Worm (Caenorhabditis elegans) whole organism, L1 larva: Measurements from ENCODE around the gene F32D8.12.

Experiments used
- C04F5.9 ChIP-seq: sonication (generic microtip); optimal IDR thresholded peaks from 2 replicates; lab custom pipeline; 2016; ENCODE audit warnings: missing genetic modification characterization, missing compliant biosample characterization
- C16A3.4 ChIP-seq: fragments of 150-350 bp; optimal IDR thresholded peaks from 2 replicates; lab custom pipeline; 2014; ENCODE audit warnings: missing biosample characterization, missing genetic modification characterization
- F16B12.6 ChIP-seq: fragments of 150-350 bp; optimal IDR thresholded peaks from 2 replicates; lab custom pipeline; 2014; ENCODE audit warnings: missing biosample characterization, missing genetic modification characterization
- Y116A8C.19 ChIP-seq: sonication (generic microtip); optimal IDR thresholded peaks from 2 replicates; lab custom pipeline; 2016; ENCODE audit warnings: missing compliant biosample characterization, missing genetic modification characterization, borderline replicate concordance
- aha-1 ChIP-seq: fragments of 150-350 bp; optimal IDR thresholded peaks from 2 replicates; lab custom pipeline; 2014; ENCODE audit warnings: missing biosample characterization, missing genetic modification characterization
- aly-2 ChIP-seq: fragments of 150-350 bp; optimal IDR thresholded peaks from 2 replicates; lab custom pipeline; 2014; ENCODE audit warnings: missing biosample characterization, missing genetic modification characterization
- ama-1 ChIP-seq: fragments of 150-350 bp; optimal IDR thresholded peaks from 2 replicates; lab custom pipeline; 2014
- blmp-1 ChIP-seq: fragments of 150-350 bp; optimal IDR thresholded peaks from 2 replicates; lab custom pipeline; 2014; ENCODE audit warnings: missing biosample characterization, missing genetic modification characterization
- ceh-8 ChIP-seq: fragments of 200-800 bp; sonication (Bioruptor generic); optimal IDR thresholded peaks from 2 replicates; lab custom pipeline; 2018; ENCODE audit warnings: mild to moderate bottlenecking, missing genetic modification characterization, moderate library complexity, missing compliant biosample characterization
- ceh-82 ChIP-seq, 3 experiments: fragments of 150-350 bp in 1 of 3; sonication (generic microtip) in 2 of 3; optimal IDR thresholded peaks; 2 replicates each; lab custom pipeline; 2014 to 2017; ENCODE audit warnings: missing biosample characterization in 3 of 3, missing genetic modification characterization in 3 of 3
- ceh-90 ChIP-seq: sonication (generic microtip); optimal IDR thresholded peaks from 2 replicates; lab custom pipeline; 2016; ENCODE audit warnings: missing genetic modification characterization, missing compliant biosample characterization
- dpl-1 ChIP-seq, 3 experiments: fragments of 150-350 bp in 2 of 3; sonication (generic microtip) in 1 of 3; optimal IDR thresholded peaks; 2 replicates each; lab custom pipeline; 2014 to 2017; ENCODE audit warnings: missing biosample characterization in 3 of 3, missing genetic modification characterization in 3 of 3, missing genetic modification reagents in 3 of 3
- efl-1 ChIP-seq, 4 experiments: fragments of 150-350 bp; optimal IDR thresholded peaks in 3 of 4; peaks in 1 of 4; 1 replicate in 1 of 4; 2 replicates in 3 of 4; lab custom pipeline; 2014; ENCODE audit warnings: missing biosample characterization in 2 of 4, missing genetic modification characterization in 2 of 4, missing genetic modification reagents in 2 of 4
- elt-2 ChIP-seq: sonication (generic microtip); optimal IDR thresholded peaks from 2 replicates; lab custom pipeline; 2016; ENCODE audit warnings: missing genetic modification characterization, mild to moderate bottlenecking, inconsistent platforms, missing compliant biosample characterization, missing genetic modification reagents
- fkh-8 ChIP-seq: sonication (generic microtip); optimal IDR thresholded peaks from 2 replicates; lab custom pipeline; 2016; ENCODE audit warnings: mild to moderate bottlenecking, missing genetic modification characterization, missing compliant biosample characterization
- fos-1 ChIP-seq: fragments of 150-350 bp; optimal IDR thresholded peaks from 2 replicates; lab custom pipeline; 2014; ENCODE audit warnings: missing biosample characterization, missing genetic modification characterization
- grh-1 ChIP-seq: fragments of 200-800 bp; sonication (Bioruptor generic); IDR thresholded peaks from 2 replicates; pipeline ENCODE4 v1.3.6; 2022; ENCODE audit warnings: missing genetic modification reagents, missing genetic modification characterization, missing compliant biosample characterization
- hlh-17 ChIP-seq: fragments of 200-800 bp; sonication (Bioruptor generic); optimal IDR thresholded peaks from 2 replicates; lab custom pipeline; 2018; ENCODE audit warnings: missing genetic modification characterization, mild to moderate bottlenecking, missing compliant biosample characterization, moderate library complexity, borderline replicate concordance
- hlh-4 ChIP-seq: sonication (generic microtip); optimal IDR thresholded peaks from 2 replicates; lab custom pipeline; 2016; ENCODE audit warnings: mild to moderate bottlenecking, missing genetic modification characterization, missing compliant biosample characterization
- hpl-2 ChIP-seq: fragments of 150-350 bp; optimal IDR thresholded peaks from 2 replicates; lab custom pipeline; 2014; ENCODE audit warnings: missing biosample characterization, missing genetic modification reagents, missing genetic modification characterization
- irx-1 ChIP-seq: sonication (generic microtip); optimal IDR thresholded peaks from 2 replicates; lab custom pipeline; 2016; ENCODE audit warnings: missing genetic modification characterization, missing compliant biosample characterization
- jun-1 ChIP-seq: fragments of 150-350 bp; optimal IDR thresholded peaks from 2 replicates; lab custom pipeline; 2014; ENCODE audit warnings: missing biosample characterization, missing genetic modification reagents, missing genetic modification characterization
- lin-14 ChIP-seq: fragments of 200-800 bp; sonication (Bioruptor generic); optimal IDR thresholded peaks from 2 replicates; lab custom pipeline; 2018; ENCODE audit warnings: mild to moderate bottlenecking, missing genetic modification characterization, moderate library complexity, missing compliant biosample characterization
- lsy-2 ChIP-seq, 2 experiments: fragments of 150-350 bp; optimal IDR thresholded peaks; 2 replicates each; lab custom pipeline; 2014; ENCODE audit warnings: missing biosample characterization in 2 of 2, missing genetic modification characterization in 2 of 2
- mdl-1 ChIP-seq, 2 experiments: fragments of 150-350 bp; optimal IDR thresholded peaks; 2 replicates each; lab custom pipeline; 2014 to 2017; ENCODE audit warnings: missing biosample characterization in 2 of 2, missing genetic modification characterization in 2 of 2, inconsistent platforms in 1 of 2
- mef-2 ChIP-seq: fragments of 150-350 bp; optimal IDR thresholded peaks from 2 replicates; lab custom pipeline; 2014; ENCODE audit warnings: missing biosample characterization, missing genetic modification characterization
- mep-1 ChIP-seq: fragments of 150-350 bp; optimal IDR thresholded peaks from 2 replicates; lab custom pipeline; 2014; ENCODE audit warnings: missing biosample characterization, missing genetic modification characterization
- nhr-19 ChIP-seq: fragments of 200-800 bp; sonication (Bioruptor generic); conservative IDR thresholded peaks from 2 replicates; pipeline ENCODE4 v1.3.6; 2022; ENCODE audit warnings: missing genetic modification characterization, missing compliant biosample characterization
- nhr-20 ChIP-seq: sonication (generic microtip); optimal IDR thresholded peaks from 2 replicates; lab custom pipeline; 2016; ENCODE audit warnings: mild to moderate bottlenecking, missing genetic modification characterization, missing compliant biosample characterization
- nhr-71 ChIP-seq: sonication (generic microtip); optimal IDR thresholded peaks from 2 replicates; lab custom pipeline; 2016; ENCODE audit warnings: mild to moderate bottlenecking, missing genetic modification characterization, moderate library complexity, missing compliant biosample characterization
- nhr-76 ChIP-seq: sonication (generic microtip); optimal IDR thresholded peaks from 2 replicates; lab custom pipeline; 2017; ENCODE audit warnings: missing biosample characterization, missing genetic modification characterization
- nhr-77 ChIP-seq: fragments of 150-350 bp; optimal IDR thresholded peaks from 2 replicates; lab custom pipeline; 2014; ENCODE audit warnings: missing biosample characterization, missing genetic modification characterization
- nhr-85 ChIP-seq: sonication (generic microtip); peaks from one replicate; lab custom pipeline; 2016; ENCODE audit warnings: missing genetic modification characterization, inconsistent platforms, missing compliant biosample characterization
- pax-3 ChIP-seq: fragments of 200-800 bp; sonication (Bioruptor generic); optimal IDR thresholded peaks from 2 replicates; lab custom pipeline; 2018; ENCODE audit warnings: mild to moderate bottlenecking, missing genetic modification characterization, moderate library complexity, missing compliant biosample characterization
- pqm-1 ChIP-seq: sonication (generic microtip); optimal IDR thresholded peaks from 3 replicates; lab custom pipeline; 2017; ENCODE audit warnings: missing biosample characterization, missing genetic modification characterization
- rnt-1 ChIP-seq: sonication (generic microtip); optimal IDR thresholded peaks from 2 replicates; lab custom pipeline; 2016; ENCODE audit warnings: mild to moderate bottlenecking, missing genetic modification characterization, moderate library complexity, missing compliant biosample characterization
- skn-1 ChIP-seq: fragments of 150-350 bp; optimal IDR thresholded peaks from 2 replicates; lab custom pipeline; 2014; ENCODE audit warnings: missing biosample characterization, missing genetic modification characterization
- sptf-1 ChIP-seq: fragments of 150-350 bp; optimal IDR thresholded peaks from 2 replicates; lab custom pipeline; 2014; ENCODE audit warnings: missing biosample characterization, missing genetic modification characterization
- swsn-7 ChIP-seq: sonication (generic microtip); optimal IDR thresholded peaks from 2 replicates; lab custom pipeline; 2016; ENCODE audit warnings: missing genetic modification characterization, missing compliant biosample characterization
- tbx-2 ChIP-seq: sonication (generic microtip); optimal IDR thresholded peaks from 2 replicates; lab custom pipeline; 2016; ENCODE audit warnings: missing genetic modification characterization, missing compliant biosample characterization
- vab-15 ChIP-seq: sonication (generic microtip); optimal IDR thresholded peaks from 2 replicates; lab custom pipeline; 2017; ENCODE audit warnings: missing genotype, mild to moderate bottlenecking, missing genetic modification characterization, missing compliant biosample characterization
- xbp-1 ChIP-seq: sonication (generic microtip); optimal IDR thresholded peaks from 2 replicates; lab custom pipeline; 2016; ENCODE audit warnings: missing genetic modification characterization, missing compliant biosample characterization
- zip-4 ChIP-seq: fragments of 200-800 bp; sonication (Bioruptor generic); optimal IDR thresholded peaks from 2 replicates; lab custom pipeline; 2018; ENCODE audit warnings: mild to moderate bottlenecking, missing genetic modification characterization, moderate library complexity, missing compliant biosample characterization
- ztf-4 ChIP-seq: fragments of 150-350 bp; optimal IDR thresholded peaks from 2 replicates; lab custom pipeline; 2014; ENCODE audit warnings: missing biosample characterization, missing genetic modification characterization

Gene F32D8.12

ce11 chrV:10940571-10940991 lies 49.8 kb upstream of the F32D8.12 start (continued):
- peak; percentile 14 for TF ChIP-seq ceh-90 (tag; lab: Kevin White, UChicago)
- TF ChIP-seq nhr-76 (tag; lab: Kevin White, UChicago) = no peak
- TF ChIP-seq pax-3 = no peak
- peak; percentile 62 for TF ChIP-seq C16A3.4 (tag; lab: Kevin White, UChicago)
- peak; percentile 41 for TF ChIP-seq swsn-7 (tag; lab: Kevin White, UChicago)
- TF ChIP-seq Y116A8C.19 = no peak
- TF ChIP-seq blmp-1 (tag; lab: Kevin White, UChicago) = peak; percentile 93
- TF ChIP-seq ceh-82 (tag; optimal IDR thresholded peaks at IDR 0.05; lab: Kevin White, UChicago) = peak in 2 of 3 experiments; percentile 13 to 58
- no peak for TF ChIP-seq aha-1 (tag; lab: Kevin White, UChicago)
- peak; percentile 38 to 67 for TF ChIP-seq efl-1 (optimal IDR thresholded peaks at IDR 0.05; lab: Kevin White, UChicago)
- TF ChIP-seq efl-1 (GFP tag; optimal IDR thresholded peaks at IDR 0.05 in 1 of 2; lab: Kevin White, UChicago) = no peak
- TF ChIP-seq sptf-1 (tag; lab: Kevin White, UChicago) = no peak
- peak; percentile 79 for TF ChIP-seq nhr-77 (tag; lab: Kevin White, UChicago)
- no peak for TF ChIP-seq ceh-8 (GFP tag; lab: Kevin White, UChicago)
- TF ChIP-seq lin-14 (GFP tag; lab: Kevin White, UChicago) = peak; percentile 85
- TF ChIP-seq jun-1 (tag; lab: Kevin White, UChicago) = peak; percentile 62
- TF ChIP-seq nhr-85 (tag; lab: Kevin White, UChicago) = peak; percentile 87
- no peak for TF ChIP-seq F16B12.6 (tag; lab: Kevin White, UChicago)
- peak; percentile 64 for TF ChIP-seq hpl-2 (GFP tag; lab: Kevin White, UChicago)
- no peak for TF ChIP-seq hlh-4 (tag; lab: Kevin White, UChicago)
- TF ChIP-seq dpl-1 (GFP tag; optimal IDR thresholded peaks at IDR 0.05; lab: Kevin White, UChicago) = peak; percentile 4 to 32 (median 30)
- peak; percentile 24 for TF ChIP-seq tbx-2 (tag; lab: Kevin White, UChicago)
- no peak for TF ChIP-seq C04F5.9 (tag; lab: Kevin White, UChicago)
- peak; percentile 73 for TF ChIP-seq nhr-20 (tag; lab: Kevin White, UChicago)
- TF ChIP-seq irx-1 = no peak
- peak; percentile 16 for TF ChIP-seq pqm-1 (tag; lab: Kevin White, UChicago)
- TF ChIP-seq vab-15 = no peak
- TF ChIP-seq fkh-8 = peak; percentile 7
- TF ChIP-seq fos-1 (tag; lab: Kevin White, UChicago) = peak; percentile 62
- peak; percentile 23 for TF ChIP-seq ama-1
- TF ChIP-seq ztf-4 (tag; lab: Kevin White, UChicago) = peak; percentile 16

- TF ChIP-seq hlh-17 (GFP tag; lab: Kevin White, UChicago) (no peak), nhr-19 (GFP tag; lab: Robert Waterston, UW) (no peak), efl-1 (optimal IDR thresholded peaks at IDR 0.05; lab: Kevin White, UChicago) (no peak), efl-1 (GFP tag; optimal IDR thresholded peaks at IDR 0.05 in 1 of 2; lab: Kevin White, UChicago) (peak in 1 of 2 experiments; percentile 70), blmp-1 (tag; lab: Kevin White, UChicago) (peak; percentile 46), nhr-85 (tag; lab: Kevin White, UChicago) (peak; percentile 92), grh-1 (GFP tag; lab: Robert Waterston, UW) (peak; percentile 46; the same call in 1 of the 2 replicates), mdl-1 (tag; optimal IDR thresholded peaks at IDR 0.05; lab: Kevin White, UChicago) (peak in 1 of 2 experiments; percentile 19)
Observed at ce11 chrV:10939990-10940570, 49.3 kb upstream of the F32D8.12 start.

ce11 chrV:10938739-10939138 lies 47.9 kb upstream of the F32D8.12 start, which contains the start of gene F17C11.11:
TSS of gene F17C11.11 (minus strand) at chrV:10938817.
- TF ChIP-seq mef-2 (no peak), jun-1 (tag; lab: Kevin White, UChicago) (no peak), xbp-1 (tag; lab: Kevin White, UChicago) (no peak), elt-2 (tag; lab: Kevin White, UChicago) (peak; percentile 73), skn-1 (tag; lab: Kevin White, UChicago) (peak; percentile 72), rnt-1 (peak; percentile 52), nhr-71 (peak; percentile 48), grh-1 (GFP tag; lab: Robert Waterston, UW) (no peak), aly-2 (tag; lab: Kevin White, UChicago) (no peak), zip-4 (peak; percentile 88), sptf-1 (tag; lab: Kevin White, UChicago) (no peak), lsy-2 (tag; optimal IDR thresholded peaks at IDR 0.05; lab: Kevin White, UChicago) (peak in 1 of 2 experiments; percentile 1), fos-1 (tag; lab: Kevin White, UChicago) (no peak), lin-14 (GFP tag; lab: Kevin White, UChicago) (peak; percentile 27), mep-1 (tag; lab: Kevin White, UChicago) (peak; percentile 3), tbx-2 (tag; lab: Kevin White, UChicago) (no peak), mdl-1 (tag; optimal IDR thresholded peaks at IDR 0.05; lab: Kevin White, UChicago) (peak in 1 of 2 experiments; percentile 32), efl-1 (optimal IDR thresholded peaks at IDR 0.05; lab: Kevin White, UChicago) (no peak), efl-1 (GFP tag; optimal IDR thresholded peaks at IDR 0.05 in 1 of 2; lab: Kevin White, UChicago) (peak; percentile 1 to 17), C16A3.4 (tag; lab: Kevin White, UChicago) (no peak), dpl-1 (GFP tag; optimal IDR thresholded peaks at IDR 0.05; lab: Kevin White, UChicago) (peak in 1 of 3 experiments; percentile 12), nhr-20 (tag; lab: Kevin White, UChicago) (peak; percentile 10)
